Worm (Caenorhabditis elegans) whole organism, dauer: Measurements from ENCODE around the gene srlf-33.

Experiments used
- unc-62 ChIP-seq: sonication (generic microtip); optimal IDR thresholded peaks from 2 replicates; lab custom pipeline; 2017; ENCODE audit warnings: missing biosample characterization, missing genetic modification reagents, missing genetic modification characterization

Gene srlf-33

ce11 chrIV:11902832-11903231, 22.4 kb downstream of the srlf-33 start:
- no peak for TF ChIP-seq unc-62 (GFP tag; lab: Kevin White, UChicago)

- no peak for TF ChIP-seq unc-62 (GFP tag; lab: Kevin White, UChicago)
Observed at ce11 chrIV:11901215-11901614, 24.0 kb downstream of the srlf-33 start.

- TF ChIP-seq unc-62 (GFP tag; lab: Kevin White, UChicago): no peak
Observed at ce11 chrIV:11900399-11900798, 24.8 kb downstream of the srlf-33 start.

- TF ChIP-seq unc-62 (GFP tag; lab: Kevin White, UChicago): no peak
Observed at ce11 chrIV:11899358-11899757, 25.9 kb downstream of the srlf-33 start, which contains the start of gene nhr-43. Gene nhr-43 (plus strand): TSS chrIV:11899590.

ce11 chrIV:11897710-11898109, 27.5 kb downstream of the srlf-33 start:
- no peak for TF ChIP-seq unc-62 (GFP tag; lab: Kevin White, UChicago)

ce11 chrIV:11893336-11893735, 31.9 kb downstream of the srlf-33 start:
- TF ChIP-seq unc-62 (GFP tag; lab: Kevin White, UChicago): no peak

ce11 chrIV:11892545-11892944, 32.7 kb downstream of the srlf-33 start:
- no peak for TF ChIP-seq unc-62 (GFP tag; lab: Kevin White, UChicago)

- TF ChIP-seq unc-62 (GFP tag; lab: Kevin White, UChicago): no peak
Observed at ce11 chrIV:11885313-11885712, 39.9 kb downstream of the srlf-33 start, which contains the start of gene let-653. Gene let-653 (plus strand): TSS chrIV:11885613.

- no peak for TF ChIP-seq unc-62 (GFP tag; lab: Kevin White, UChicago)
Observed at ce11 chrIV:11883478-11883877, 41.8 kb downstream of the srlf-33 start.

- TF ChIP-seq unc-62 (GFP tag; lab: Kevin White, UChicago): no peak
Observed at ce11 chrIV:11882534-11882933, 42.7 kb downstream of the srlf-33 start.

- no peak for TF ChIP-seq unc-62 (GFP tag; lab: Kevin White, UChicago)
Observed at ce11 chrIV:11878249-11878648, 47.0 kb downstream of the srlf-33 start, which contains the start of gene cutl-27. Gene cutl-27 (plus strand): TSS chrIV:11878549.

ce11 chrIV:11877674-11878073, 47.6 kb downstream of the srlf-33 start, which contains the start of gene pph-2:
Gene pph-2 (minus strand): TSS chrIV:11877774.
- no peak for TF ChIP-seq unc-62 (GFP tag; lab: Kevin White, UChicago)
